Worm (Caenorhabditis elegans): ENCODE measurements around the gene gcy-36.

gcy-36 gene

DNA sequence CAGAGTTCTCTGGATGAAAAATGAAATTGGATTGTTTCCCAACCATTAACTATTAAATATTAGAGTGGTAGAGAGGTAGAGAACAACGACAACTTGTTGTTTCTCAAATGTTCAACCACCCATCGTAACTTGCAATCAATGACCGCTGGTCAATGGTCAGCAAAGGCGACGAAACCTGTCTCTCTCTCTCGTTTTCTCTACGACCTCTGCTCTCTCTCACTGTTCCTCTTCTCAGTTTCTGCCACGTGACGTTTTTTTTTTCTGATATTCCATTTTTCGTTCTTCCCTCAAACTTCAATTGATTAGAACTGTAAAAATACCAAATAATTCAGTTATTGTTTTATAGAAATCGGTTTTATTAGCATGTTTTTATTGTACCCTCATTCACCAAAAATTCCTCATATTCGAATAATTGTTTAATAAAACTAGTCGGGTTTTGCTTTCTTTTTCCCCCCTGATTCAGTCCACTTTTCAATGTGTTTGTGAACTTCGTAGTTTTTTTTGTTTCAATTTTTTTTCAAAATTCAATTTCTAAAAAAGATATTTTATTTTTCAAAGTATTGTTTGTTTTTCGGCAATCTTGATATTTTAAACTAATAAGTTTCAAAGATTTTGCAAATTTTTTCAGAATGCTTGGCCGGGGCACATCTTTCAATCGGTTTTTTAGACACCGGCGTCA is 18.2 kb downstream of the gcy-36 start, which contains the start of gene suox-1:
suox-1 (plus strand) TSS at position 629 of the 679 bp plus-strand sequence.
- TF ChIP-seq egl-5 (tag; optimal IDR thresholded peaks at IDR 0.05): no peak
- TF ChIP-seq fkh-2 (tag; optimal IDR thresholded peaks at IDR 0.05): no peak
- TF ChIP-seq mml-1 (tag; optimal IDR thresholded peaks at IDR 0.05): no peak
- no peak for TF ChIP-seq ceh-82 (tag; optimal IDR thresholded peaks at IDR 0.05)
- no peak for TF ChIP-seq lin-15B (tag; optimal IDR thresholded peaks at IDR 0.05)
- peak; percentile 47 for TF ChIP-seq nhr-43 (tag; optimal IDR thresholded peaks at IDR 0.05; ENCODE audit: poor library complexity, severe bottlenecking)
- no peak for TF ChIP-seq nhr-28 (tag; optimal IDR thresholded peaks at IDR 0.05)
- peak; percentile 45 for TF ChIP-seq lin-39 (tag; optimal IDR thresholded peaks at IDR 0.05)
- TF ChIP-seq nhr-23 (tag; optimal IDR thresholded peaks at IDR 0.05): peak; percentile 73
- no peak for TF ChIP-seq elt-1 (tag; optimal IDR thresholded peaks at IDR 0.05)
- peak; percentile 48 for TF ChIP-seq nhr-25 (tag; optimal IDR thresholded peaks at IDR 0.05)
- peak; percentile 3 for TF ChIP-seq lsy-12 (tag; optimal IDR thresholded peaks at IDR 0.05)
- TF ChIP-seq jun-1 (tag; optimal IDR thresholded peaks at IDR 0.05): no peak
- no peak for TF ChIP-seq R02D3.7 (tag; optimal IDR thresholded peaks at IDR 0.05)
- no peak for TF ChIP-seq skn-1 (tag; optimal IDR thresholded peaks at IDR 0.05)
- TF ChIP-seq tbx-2 (tag; optimal IDR thresholded peaks at IDR 0.05): no peak
- no peak for TF ChIP-seq ceh-9 (tag; optimal IDR thresholded peaks at IDR 0.05)
- peak; percentile 45 for TF ChIP-seq mdl-1 (tag; optimal IDR thresholded peaks at IDR 0.05)
- TF ChIP-seq nhr-11 (tag; optimal IDR thresholded peaks at IDR 0.05): no peak
- no peak for TF ChIP-seq daf-12 (tag; optimal IDR thresholded peaks at IDR 0.05)
- TF ChIP-seq elt-2 (tag; optimal IDR thresholded peaks at IDR 0.05): peak; percentile 16
- TF ChIP-seq nhr-77 (tag; optimal IDR thresholded peaks at IDR 0.05): no peak
- peak; percentile 48 for TF ChIP-seq ama-1 (optimal IDR thresholded peaks at IDR 0.05)
- no peak for TF ChIP-seq pqm-1 (tag; optimal IDR thresholded peaks at IDR 0.05)
- TF ChIP-seq unc-62 (GFP tag; optimal IDR thresholded peaks at IDR 0.05): no peak
- peak; percentile 14 for TF ChIP-seq pha-4 (tag; optimal IDR thresholded peaks at IDR 0.05)
- TF ChIP-seq nfya-1 (tag; optimal IDR thresholded peaks at IDR 0.05; ENCODE audit: insufficient read depth): peak; percentile 36
- TF ChIP-seq eor-1 (tag; optimal IDR thresholded peaks at IDR 0.05): no peak
- TF ChIP-seq ztf-11 (tag; optimal IDR thresholded peaks at IDR 0.05): no peak
- no peak for TF ChIP-seq nhr-12 (tag; optimal IDR thresholded peaks at IDR 0.05)

DNA sequence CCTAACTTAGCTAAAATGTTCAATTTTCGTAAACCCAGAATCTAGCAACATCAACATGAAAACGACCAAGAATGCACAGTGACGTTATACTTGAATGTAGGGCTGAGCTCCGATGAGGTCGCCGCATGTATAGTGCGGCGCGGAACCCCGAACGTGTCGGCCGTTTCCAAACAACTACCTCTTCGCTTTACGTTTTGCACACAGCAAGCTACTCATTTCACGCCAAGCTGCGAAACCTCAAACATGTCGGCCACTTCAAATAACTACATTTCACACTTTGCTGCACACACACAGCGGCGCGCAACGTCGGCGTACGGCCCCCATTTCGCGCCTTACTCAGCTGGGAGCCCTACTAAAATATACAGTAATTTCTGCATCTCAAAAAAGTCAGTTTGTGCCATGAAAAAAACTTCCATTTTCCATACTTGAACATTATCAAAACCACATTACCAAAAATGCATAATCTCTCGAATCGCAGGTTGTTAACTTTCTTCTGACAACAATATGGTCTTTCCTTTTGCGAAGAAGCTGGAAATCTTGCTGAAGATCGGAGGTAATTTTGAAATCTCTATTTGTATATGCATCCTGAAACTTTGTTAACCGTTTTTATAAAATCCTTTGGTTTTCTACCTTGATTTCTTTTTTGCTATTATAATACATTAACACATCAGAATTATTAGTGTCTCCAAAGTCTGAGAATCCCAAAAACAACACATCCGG is 23.8 kb downstream of the gcy-36 start, which contains the start of gene H13N06.7:
H13N06.7 (plus strand) TSS at position 670 of the 720 bp plus-strand sequence.
- TF ChIP-seq snpc-4 (tag; optimal IDR thresholded peaks at IDR 0.05): no peak
- TF ChIP-seq nhr-237 (tag; optimal IDR thresholded peaks at IDR 0.05): no peak
- no peak for TF ChIP-seq nfya-1 (tag; optimal IDR thresholded peaks at IDR 0.05; ENCODE audit: insufficient read depth)
- no peak for TF ChIP-seq ztf-11 (tag; optimal IDR thresholded peaks at IDR 0.05)
- no peak for TF ChIP-seq fkh-10 (GFP tag; optimal IDR thresholded peaks at IDR 0.05)
- TF ChIP-seq elt-1 (tag; optimal IDR thresholded peaks at IDR 0.05): no peak
- TF ChIP-seq pqm-1 (tag; optimal IDR thresholded peaks at IDR 0.05): no peak
- no peak for TF ChIP-seq unc-39 (tag; optimal IDR thresholded peaks at IDR 0.05)
- TF ChIP-seq nhr-43 (tag; optimal IDR thresholded peaks at IDR 0.05; ENCODE audit: poor library complexity, severe bottlenecking): no peak
- no peak for TF ChIP-seq elt-3 (tag; optimal IDR thresholded peaks at IDR 0.05)
- TF ChIP-seq eor-1 (tag; optimal IDR thresholded peaks at IDR 0.05): no peak
- no peak for TF ChIP-seq nhr-67 (tag; optimal IDR thresholded peaks at IDR 0.05)
- no peak for TF ChIP-seq ceh-28 (tag; optimal IDR thresholded peaks at IDR 0.05)
- no peak for TF ChIP-seq nhr-76 (tag; optimal IDR thresholded peaks at IDR 0.05)
- TF ChIP-seq ceh-82 (tag; optimal IDR thresholded peaks at IDR 0.05): no peak
- TF ChIP-seq ztf-4 (tag; optimal IDR thresholded peaks at IDR 0.05): no peak
- TF ChIP-seq pha-4 (tag; optimal IDR thresholded peaks at IDR 0.05): no peak
- no peak for TF ChIP-seq unc-62 (GFP tag; optimal IDR thresholded peaks at IDR 0.05)
- TF ChIP-seq nhr-12 (tag; optimal IDR thresholded peaks at IDR 0.05): no peak

All from whole organism, L3 larva.